Fruit fly (Drosophila melanogaster) whole organism, adult: ENCODE results near the gene Best1.

Experiments used
- CG11617 ChIP-seq: fragments of 200-800 bp; sonication (Bioruptor generic); optimal IDR thresholded peaks from 2 replicates; lab custom pipeline; 2017; ENCODE audit warnings: mild to moderate bottlenecking, missing biosample characterization, missing genetic modification reagents, missing genetic modification characterization
- CG12768 ChIP-seq: fragments of 200-800 bp; sonication (Bioruptor generic); optimal IDR thresholded peaks from 2 replicates; lab custom pipeline; 2017; ENCODE audit warnings: missing biosample characterization, missing genetic modification characterization, mild to moderate bottlenecking, moderate library complexity, missing genetic modification reagents
- CG33017 ChIP-seq: fragments of 200-800 bp; sonication (Bioruptor generic); optimal IDR thresholded peaks from 2 replicates; lab custom pipeline; 2018; ENCODE audit warnings: missing biosample characterization, mild to moderate bottlenecking, missing genetic modification characterization, moderate library complexity
- CG5204 ChIP-seq: fragments of 200-800 bp; sonication (Bioruptor generic); optimal IDR thresholded peaks from 2 replicates; lab custom pipeline; 2016; ENCODE audit warnings: missing biosample characterization, missing genetic modification characterization
- CG7101 ChIP-seq: fragments of 200-800 bp; sonication (Bioruptor generic); optimal IDR thresholded peaks from 2 replicates; lab custom pipeline; 2018; ENCODE audit warnings: missing biosample characterization, mild to moderate bottlenecking, missing genetic modification characterization, moderate library complexity
- Crg-1 ChIP-seq: fragments of 200-800 bp; sonication (Bioruptor generic); optimal IDR thresholded peaks from 2 replicates; lab custom pipeline; 2016; ENCODE audit warnings: missing biosample characterization, missing genetic modification characterization
- Hr96 ChIP-seq: fragments of 200-800 bp; sonication (Bioruptor generic); optimal IDR thresholded peaks from 2 replicates; lab custom pipeline; 2016; ENCODE audit warnings: missing biosample characterization, missing genetic modification characterization
- cic ChIP-seq: fragments of 200-800 bp; sonication (Bioruptor generic); optimal IDR thresholded peaks from 2 replicates; lab custom pipeline; 2017; ENCODE audit warnings: missing biosample characterization, mild to moderate bottlenecking, missing genetic modification characterization, moderate library complexity
- kay ChIP-seq: fragments of 200-800 bp; sonication (Bioruptor generic); peaks from one replicate; lab custom pipeline; 2016; ENCODE audit warnings: missing biosample characterization, missing genetic modification characterization, borderline replicate concordance
- pad ChIP-seq: fragments of 200-800 bp; sonication (Bioruptor generic); optimal IDR thresholded peaks from 3 replicates; lab custom pipeline; 2017; ENCODE audit warnings: missing biosample characterization, missing genetic modification characterization, mild to moderate bottlenecking, moderate library complexity, missing genetic modification reagents
- tj ChIP-seq: fragments of 200-800 bp; sonication (Bioruptor generic); optimal IDR thresholded peaks from 3 replicates; lab custom pipeline; 2017; ENCODE audit warnings: missing biosample characterization, mild to moderate bottlenecking, missing genetic modification characterization, moderate library complexity
- toe ChIP-seq: fragments of 200-800 bp; sonication (Bioruptor generic); optimal IDR thresholded peaks from 2 replicates; lab custom pipeline; 2016; ENCODE audit warnings: missing biosample characterization, missing genetic modification characterization

DNA sequence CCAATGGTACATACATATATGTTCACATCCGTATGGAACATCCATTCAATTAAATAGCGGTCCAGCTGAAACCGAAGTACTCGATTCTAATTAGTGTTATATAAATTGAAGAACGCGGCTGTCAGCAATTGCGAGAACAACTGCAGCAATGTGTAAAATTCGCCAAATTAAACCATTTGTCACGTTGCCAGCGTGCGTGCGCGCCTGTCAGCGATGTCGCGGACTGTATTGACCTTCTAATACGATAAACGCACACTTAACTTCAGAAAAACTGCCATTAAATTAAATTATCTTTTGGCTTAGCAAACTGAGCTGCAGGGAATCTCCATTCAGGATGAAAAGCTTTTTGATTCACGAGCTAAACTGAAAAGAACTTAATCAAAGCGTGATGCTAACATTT lies 23.1 kb downstream of the Best1 start:
- no peak for TF ChIP-seq CG33017 (tag; lab: Kevin White, UChicago)
- TF ChIP-seq kay (GFP tag; lab: Kevin White, UChicago) = no peak
- TF ChIP-seq CG11617 (GFP tag; lab: Kevin White, UChicago) = no peak
- TF ChIP-seq pad = no peak
- no peak for TF ChIP-seq tj
- TF ChIP-seq CG7101 (tag; lab: Kevin White, UChicago) = no peak
- TF ChIP-seq CG12768 (GFP tag; lab: Kevin White, UChicago) = no peak
- TF ChIP-seq CG5204 (GFP tag; lab: Kevin White, UChicago) = no peak
- no peak for TF ChIP-seq Crg-1
- TF ChIP-seq Hr96 (GFP tag; lab: Kevin White, UChicago) = no peak
- no peak for TF ChIP-seq cic
- no peak for TF ChIP-seq toe (GFP tag; lab: Kevin White, UChicago)
